Worm (Caenorhabditis elegans) whole organism, early embryonic: Measurements from ENCODE around the gene ZK688.11.

Source experiments
- B0310.2 ChIP-seq: sonication (generic microtip); optimal IDR thresholded peaks from 2 replicates; lab custom pipeline; 2016; ENCODE audit warnings: mild to moderate bottlenecking, missing genetic modification characterization, missing compliant biosample characterization
- F13C5.2 ChIP-seq: sonication (generic microtip); optimal IDR thresholded peaks from 2 replicates; lab custom pipeline; 2017; ENCODE audit warnings: mild to moderate bottlenecking, missing genetic modification characterization, inconsistent platforms, missing compliant biosample characterization
- aly-1 ChIP-seq: sonication (generic microtip); optimal IDR thresholded peaks from 2 replicates; lab custom pipeline; 2016; ENCODE audit warnings: missing genetic modification characterization, missing compliant biosample characterization
- ama-1 ChIP-seq: fragments of 150-350 bp; optimal IDR thresholded peaks from 2 replicates; lab custom pipeline; 2014
- ceh-13 ChIP-seq: fragments of 200-800 bp; sonication (Bioruptor generic); optimal IDR thresholded peaks from 2 replicates; lab custom pipeline; 2018; ENCODE audit warnings: mild to moderate bottlenecking, missing genetic modification characterization, missing compliant biosample characterization
- ceh-36 ChIP-seq: sonication (generic microtip); optimal IDR thresholded peaks from 2 replicates; lab custom pipeline; 2016; ENCODE audit warnings: missing genetic modification characterization, inconsistent platforms, missing compliant biosample characterization
- ets-7 ChIP-seq: sonication (generic microtip); optimal IDR thresholded peaks from 2 replicates; lab custom pipeline; 2016; ENCODE audit warnings: missing genotype, missing genetic modification characterization, missing compliant biosample characterization
- flt-1 ChIP-seq: fragments of 200-800 bp; sonication (Bioruptor generic); IDR thresholded peaks from 2 replicates; pipeline ENCODE4 v1.3.6; 2022; ENCODE audit warnings: missing genetic modification characterization, missing compliant biosample characterization
- hmbx-1 ChIP-seq: sonication (generic microtip); optimal IDR thresholded peaks from 2 replicates; lab custom pipeline; 2016; ENCODE audit warnings: mild to moderate bottlenecking, missing genetic modification characterization, missing compliant biosample characterization
- hmg-4 ChIP-seq: fragments of 200-800 bp; sonication (Bioruptor generic); optimal IDR thresholded peaks from 2 replicates; lab custom pipeline; 2018; ENCODE audit warnings: mild to moderate bottlenecking, missing genetic modification characterization, missing compliant biosample characterization
- hnd-1 ChIP-seq: sonication (generic microtip); optimal IDR thresholded peaks from 2 replicates; lab custom pipeline; 2016; ENCODE audit warnings: missing genetic modification characterization, missing compliant biosample characterization
- pes-1 ChIP-seq: fragments of 200-800 bp; sonication (Bioruptor generic); IDR thresholded peaks from 2 replicates; pipeline ENCODE4 v1.3.6; 2022; ENCODE audit warnings: missing genetic modification reagents, missing genetic modification characterization, missing compliant biosample characterization
- scrt-1 ChIP-seq: fragments of 200-800 bp; sonication (Bioruptor generic); IDR thresholded peaks from 2 replicates; pipeline ENCODE4 v1.3.6; 2022; ENCODE audit warnings: missing genetic modification characterization, missing compliant biosample characterization
- sea-1 ChIP-seq: fragments of 200-800 bp; sonication (Bioruptor generic); conservative IDR thresholded peaks from 2 replicates; pipeline ENCODE4 v1.3.6; 2022; ENCODE audit warnings: missing genetic modification characterization, missing compliant biosample characterization
- tbx-11 ChIP-seq: fragments of 200-800 bp; sonication (Bioruptor generic); IDR thresholded peaks from 2 replicates; pipeline ENCODE4 v1.3.6; 2022; ENCODE audit warnings: missing genetic modification characterization, missing compliant biosample characterization
- tbx-37 ChIP-seq: fragments of 200-800 bp; sonication (Bioruptor generic); conservative IDR thresholded peaks from 2 replicates; pipeline ENCODE4 v1.3.6; 2022; ENCODE audit warnings: missing genetic modification reagents, missing genetic modification characterization, missing compliant biosample characterization
- tra-4 ChIP-seq: sonication (generic microtip); optimal IDR thresholded peaks from 2 replicates; lab custom pipeline; 2017; ENCODE audit warnings: missing genetic modification characterization, missing compliant biosample characterization

ZK688.11 gene

ce11 chrIII:7848173-7848572 lies 36.6 kb downstream of the ZK688.11 start:
- TF ChIP-seq sea-1 (no peak), ets-7 (tag; lab: Kevin White, UChicago) (no peak), hmg-4 (GFP tag; lab: Kevin White, UChicago) (no peak), tbx-11 (GFP tag; lab: Robert Waterston, UW) (no peak), B0310.2 (tag; lab: Kevin White, UChicago) (no peak), hmbx-1 (tag; lab: Kevin White, UChicago) (no peak), ceh-13 (no peak), flt-1 (no peak), ceh-36 (no peak), aly-1 (no peak), tbx-37 (no peak), pes-1 (GFP tag; lab: Robert Waterston, UW) (no peak)

- TF ChIP-seq flt-1 (no peak), tra-4 (tag; lab: Kevin White, UChicago) (no peak), F13C5.2 (no peak)
These were observed 41.2 kb downstream of the ZK688.11 start, which contains the start of gene ZK652.8 for ce11 chrIII:7843536-7843935. Gene ZK652.8 (minus strand): TSS chrIII:7843636.

- TF ChIP-seq scrt-1 (GFP tag; lab: Robert Waterston, UW) (no peak), hmbx-1 (tag; lab: Kevin White, UChicago) (no peak), hnd-1 (tag; lab: Kevin White, UChicago) (no peak), B0310.2 (tag; lab: Kevin White, UChicago) (no peak), aly-1 (no peak), pes-1 (GFP tag; lab: Robert Waterston, UW) (no peak), sea-1 (no peak), ceh-13 (no peak), tbx-37 (no peak), ama-1 (lab: Kevin White, UChicago) (no peak), tra-4 (tag; lab: Kevin White, UChicago) (no peak), F13C5.2 (no peak), flt-1 (no peak), ets-7 (tag; lab: Kevin White, UChicago) (no peak), ceh-36 (no peak), tbx-11 (GFP tag; lab: Robert Waterston, UW) (no peak), hmg-4 (GFP tag; lab: Kevin White, UChicago) (no peak)
These were observed 45.7 kb downstream of the ZK688.11 start, which contains the start of gene ceh-23 for ce11 chrIII:7838907-7839642. Gene ceh-23 (plus strand): TSS chrIII:7839592.

ce11 chrIII:7837567-7837966 lies 47.2 kb downstream of the ZK688.11 start:
- TF ChIP-seq scrt-1 (GFP tag; lab: Robert Waterston, UW) (no peak), tbx-37 (no peak), aly-1 (no peak), tra-4 (tag; lab: Kevin White, UChicago) (no peak), tbx-11 (GFP tag; lab: Robert Waterston, UW) (no peak), sea-1 (no peak), F13C5.2 (no peak), ceh-36 (no peak), pes-1 (GFP tag; lab: Robert Waterston, UW) (no peak), hmbx-1 (tag; lab: Kevin White, UChicago) (no peak), ama-1 (lab: Kevin White, UChicago) (no peak), hmg-4 (GFP tag; lab: Kevin White, UChicago) (no peak), B0310.2 (tag; lab: Kevin White, UChicago) (no peak)

ce11 chrIII:7835684-7836083 lies 49.1 kb downstream of the ZK688.11 start:
- TF ChIP-seq hnd-1 (tag; lab: Kevin White, UChicago) (no peak), pes-1 (GFP tag; lab: Robert Waterston, UW) (no peak), ets-7 (tag; lab: Kevin White, UChicago) (no peak), flt-1 (no peak), ama-1 (lab: Kevin White, UChicago) (no peak), F13C5.2 (no peak), tbx-11 (GFP tag; lab: Robert Waterston, UW) (no peak), tra-4 (tag; lab: Kevin White, UChicago) (no peak), scrt-1 (GFP tag; lab: Robert Waterston, UW) (no peak), hmbx-1 (tag; lab: Kevin White, UChicago) (no peak), B0310.2 (tag; lab: Kevin White, UChicago) (no peak), tbx-37 (no peak), sea-1 (no peak), aly-1 (no peak), hmg-4 (GFP tag; lab: Kevin White, UChicago) (no peak), ceh-36 (no peak), ceh-13 (no peak)

ce11 chrIII:7834848-7835247 lies 49.9 kb downstream of the ZK688.11 start:
- TF ChIP-seq tbx-37 (no peak), flt-1 (no peak), sea-1 (no peak), ceh-13 (no peak), ama-1 (lab: Kevin White, UChicago) (no peak), pes-1 (GFP tag; lab: Robert Waterston, UW) (no peak), hnd-1 (tag; lab: Kevin White, UChicago) (no peak)
